Fruit fly (Drosophila melanogaster) whole organism, embryonic: ENCODE data around the gene CG9288.

Experiments used
- Atf-2 ChIP-seq: fragments of 200-800 bp; sonication (Bioruptor generic); optimal IDR thresholded peaks from 2 replicates; lab custom pipeline; 2016; ENCODE audit warnings: missing biosample characterization, missing genetic modification characterization
- Atf6 ChIP-seq: fragments of 200-800 bp; sonication (Bioruptor generic); IDR thresholded peaks from 2 replicates; pipeline ENCODE4 v1.3.6; 2022; ENCODE audit warnings: missing biosample characterization, missing genetic modification characterization
- Blimp-1 ChIP-seq: fragments of 200-800 bp; sonication (Bioruptor generic); optimal IDR thresholded peaks from 3 replicates; lab custom pipeline; 2018; ENCODE audit warnings: missing biosample characterization, missing genetic modification characterization, mild to moderate bottlenecking, moderate library complexity, missing genetic modification reagents
- BtbVII ChIP-seq: fragments of 200-800 bp; sonication (Bioruptor generic); optimal IDR thresholded peaks from 3 replicates; lab custom pipeline; 2017; ENCODE audit warnings: missing biosample characterization, mild to moderate bottlenecking, missing genetic modification characterization
- CG10209 ChIP-seq: fragments of 200-800 bp; sonication (Bioruptor generic); optimal IDR thresholded peaks from 3 replicates; lab custom pipeline; 2017; ENCODE audit warnings: missing biosample characterization, mild to moderate bottlenecking, missing genetic modification characterization, missing genetic modification reagents
- CG11093 ChIP-seq: fragments of 200-800 bp; sonication (Bioruptor generic); IDR thresholded peaks from 3 replicates; pipeline ENCODE4 v1.3.6; 2022; ENCODE audit warnings: missing biosample characterization, missing genetic modification characterization
- CG11696 ChIP-seq: fragments of 200-800 bp; sonication (Bioruptor generic); IDR thresholded peaks from 2 replicates; pipeline ENCODE4 v1.3.6; 2022; ENCODE audit warnings: missing biosample characterization, missing genetic modification characterization
- CG12155 ChIP-seq: fragments of 200-800 bp; sonication (Bioruptor generic); optimal IDR thresholded peaks from 3 replicates; lab custom pipeline; 2016; ENCODE audit warnings: missing biosample characterization, missing genetic modification characterization
- CG1233 ChIP-seq: fragments of 200-800 bp; sonication (Bioruptor generic); optimal IDR thresholded peaks from 4 replicates; lab custom pipeline; 2018; ENCODE audit warnings: missing biosample characterization, mild to moderate bottlenecking, missing genetic modification characterization
- CG12942 ChIP-seq: fragments of 200-800 bp; sonication (Bioruptor generic); optimal IDR thresholded peaks from 3 replicates; lab custom pipeline; 2016; ENCODE audit warnings: missing biosample characterization, missing genetic modification characterization
- CG15073 ChIP-seq: fragments of 200-800 bp; sonication (Bioruptor generic); optimal IDR thresholded peaks from 2 replicates; lab custom pipeline; 2016; ENCODE audit warnings: missing biosample characterization, missing genetic modification characterization
- CG1529 ChIP-seq: fragments of 200-800 bp; sonication (Bioruptor generic); optimal IDR thresholded peaks from 3 replicates; lab custom pipeline; 2018; ENCODE audit warnings: missing biosample characterization, missing genetic modification characterization
- CG17328 ChIP-seq: fragments of 200-800 bp; sonication (Bioruptor generic); IDR thresholded peaks from 2 replicates; pipeline ENCODE4 v1.3.6; 2022; ENCODE audit warnings: missing biosample characterization, missing genetic modification characterization
- CG18011 ChIP-seq: fragments of 200-800 bp; sonication (Bioruptor generic); optimal IDR thresholded peaks from 2 replicates; lab custom pipeline; 2017; ENCODE audit warnings: missing biosample characterization, missing genetic modification characterization, mild to moderate bottlenecking, moderate library complexity, missing genotype
- CG3065 ChIP-seq: fragments of 200-800 bp; sonication (Bioruptor generic); optimal IDR thresholded peaks from 2 replicates; lab custom pipeline; 2016; ENCODE audit warnings: missing biosample characterization, missing genetic modification characterization
- CG7372 ChIP-seq: fragments of 200-800 bp; sonication (Bioruptor generic); IDR thresholded peaks from 2 replicates; pipeline ENCODE4 v1.3.6; 2022; ENCODE audit warnings: missing biosample characterization, missing genetic modification characterization
- CG7556 ChIP-seq: fragments of 200-800 bp; sonication (Bioruptor generic); optimal IDR thresholded peaks from 2 replicates; lab custom pipeline; 2017; ENCODE audit warnings: missing biosample characterization, mild to moderate bottlenecking, missing genetic modification characterization
- CG7963 ChIP-seq: fragments of 200-800 bp; sonication (Bioruptor generic); IDR thresholded peaks from 3 replicates; pipeline ENCODE4 v1.3.6; 2022; ENCODE audit warnings: missing biosample characterization, missing genetic modification characterization; ENCODE audit not compliant: partially characterized antibody
- CG8290 ChIP-seq, 3 experiments: fragments of 200-800 bp; sonication (Bioruptor generic); optimal IDR thresholded peaks; 2 replicates each; lab custom pipeline; 2016 to 2019; ENCODE audit warnings: missing biosample characterization in 3 of 3, missing genetic modification characterization in 3 of 3, mild to moderate bottlenecking in 2 of 3, moderate library complexity in 1 of 3
- CG9215 ChIP-seq: fragments of 200-800 bp; sonication (Bioruptor generic); IDR thresholded peaks from 2 replicates; pipeline ENCODE4 v1.3.6; 2022; ENCODE audit warnings: missing biosample characterization, missing genetic modification characterization
- CG9437 ChIP-seq: fragments of 200-800 bp; sonication (Bioruptor generic); optimal IDR thresholded peaks from 2 replicates; lab custom pipeline; 2018; ENCODE audit warnings: missing biosample characterization, mild to moderate bottlenecking, missing genetic modification characterization
- CG9797 ChIP-seq: fragments of 200-800 bp; sonication (Bioruptor generic); optimal IDR thresholded peaks from 3 replicates; lab custom pipeline; 2018; ENCODE audit warnings: missing biosample characterization, mild to moderate bottlenecking, missing genetic modification characterization
- Dbx ChIP-seq: fragments of 200-800 bp; sonication (Bioruptor generic); IDR thresholded peaks from 3 replicates; pipeline ENCODE4 v1.3.6; 2022; ENCODE audit warnings: missing biosample characterization, missing genetic modification characterization
- Deaf1 ChIP-seq: fragments of 200-800 bp; optimal IDR thresholded peaks from 3 replicates; lab custom pipeline; 2019; ENCODE audit warnings: missing biosample characterization, mild to moderate bottlenecking, missing genetic modification characterization, moderate library complexity
- E2f2 ChIP-seq: fragments of 200-800 bp; sonication (Bioruptor generic); IDR thresholded peaks from 2 replicates; pipeline ENCODE4 v1.3.6; 2022; ENCODE audit warnings: missing biosample characterization, missing genetic modification characterization
- ERR ChIP-seq: fragments of 200-800 bp; sonication (Bioruptor generic); optimal IDR thresholded peaks from 2 replicates; lab custom pipeline; 2016; ENCODE audit warnings: missing biosample characterization, missing genetic modification characterization
- H15 ChIP-seq: fragments of 200-800 bp; sonication (Bioruptor generic); IDR thresholded peaks from 3 replicates; pipeline ENCODE4 v1.3.6; 2022; ENCODE audit warnings: missing biosample characterization, missing genetic modification characterization
- HLH54F ChIP-seq: fragments of 200-800 bp; sonication (Bioruptor generic); optimal IDR thresholded peaks from 3 replicates; lab custom pipeline; 2016; ENCODE audit warnings: missing biosample characterization, missing genetic modification characterization
- Hr3 ChIP-seq: fragments of 200-800 bp; sonication (Bioruptor generic); optimal IDR thresholded peaks from 3 replicates; lab custom pipeline; 2016; ENCODE audit warnings: missing biosample characterization, missing genetic modification characterization
- Kr ChIP-seq: fragments of 200-800 bp; sonication (Bioruptor generic); optimal IDR thresholded peaks from 2 replicates; lab custom pipeline; 2017; ENCODE audit warnings: missing biosample characterization, mild to moderate bottlenecking, missing genetic modification characterization
- Myb ChIP-seq: fragments of 200-800 bp; sonication (Bioruptor generic); optimal IDR thresholded peaks from 2 replicates; lab custom pipeline; 2016; ENCODE audit warnings: missing biosample characterization, missing genetic modification characterization
- Opbp ChIP-seq: fragments of 200-800 bp; sonication (Bioruptor generic); IDR thresholded peaks from 3 replicates; pipeline ENCODE4 v1.3.6; 2022; ENCODE audit warnings: missing biosample characterization, missing genetic modification characterization; ENCODE audit not compliant: partially characterized antibody
- Ptx1 ChIP-seq: fragments of 200-800 bp; sonication (Bioruptor generic); IDR thresholded peaks from 2 replicates; pipeline ENCODE4 v1.3.6; 2022; ENCODE audit warnings: missing biosample characterization, missing genetic modification characterization
- Scr ChIP-seq: fragments of 200-800 bp; sonication (Bioruptor generic); IDR thresholded peaks from 2 replicates; pipeline ENCODE4 v1.3.6; 2022; ENCODE audit warnings: missing biosample characterization, missing genetic modification characterization; ENCODE audit not compliant: partially characterized antibody
- Usf ChIP-seq: fragments of 200-800 bp; sonication (Bioruptor generic); optimal IDR thresholded peaks from 2 replicates; lab custom pipeline; 2017; ENCODE audit warnings: missing genotype, missing biosample characterization, missing genetic modification characterization
- Xbp1 ChIP-seq: fragments of 200-800 bp; sonication (Bioruptor generic); optimal IDR thresholded peaks from 3 replicates; lab custom pipeline; 2016; ENCODE audit warnings: missing biosample characterization, mild to moderate bottlenecking, missing genetic modification characterization
- amos ChIP-seq: fragments of 200-800 bp; sonication (Bioruptor generic); IDR thresholded peaks from 2 replicates; pipeline ENCODE4 v1.3.6; 2022; ENCODE audit warnings: missing biosample characterization, missing genetic modification characterization; ENCODE audit not compliant: partially characterized antibody
- ap ChIP-seq: fragments of 200-800 bp; sonication (Bioruptor generic); IDR thresholded peaks from 2 replicates; pipeline ENCODE4 v1.3.6; 2022; ENCODE audit warnings: missing biosample characterization, missing genetic modification characterization
- ara ChIP-seq: fragments of 200-800 bp; sonication (Bioruptor generic); IDR thresholded peaks from 2 replicates; pipeline ENCODE4 v1.3.6; 2022; ENCODE audit warnings: missing biosample characterization, missing genetic modification characterization
- corto ChIP-seq: fragments of 200-800 bp; sonication (Bioruptor generic); optimal IDR thresholded peaks from 2 replicates; lab custom pipeline; 2016; ENCODE audit warnings: missing biosample characterization, mild to moderate bottlenecking, missing genetic modification characterization, moderate library complexity
- dmrt99B ChIP-seq: fragments of 200-800 bp; sonication (Bioruptor generic); optimal IDR thresholded peaks from 2 replicates; lab custom pipeline; 2018; ENCODE audit warnings: missing biosample characterization, mild to moderate bottlenecking, missing genetic modification characterization, moderate library complexity
- dysf ChIP-seq: fragments of 200-800 bp; sonication (Bioruptor generic); IDR thresholded peaks from 3 replicates; pipeline ENCODE4 v1.3.6; 2022; ENCODE audit warnings: missing biosample characterization, missing genetic modification characterization
- ftz-f1 ChIP-seq: fragments of 200-800 bp; sonication (Bioruptor generic); optimal IDR thresholded peaks from 2 replicates; lab custom pipeline; 2016; ENCODE audit warnings: missing biosample characterization, missing genetic modification characterization
- nmo ChIP-seq: fragments of 200-800 bp; sonication (Bioruptor generic); optimal IDR thresholded peaks from 2 replicates; lab custom pipeline; 2018; ENCODE audit warnings: missing biosample characterization, mild to moderate bottlenecking, missing genetic modification characterization, moderate library complexity
- org-1 ChIP-seq: fragments of 200-800 bp; sonication (Bioruptor generic); optimal IDR thresholded peaks from 2 replicates; lab custom pipeline; 2017; ENCODE audit warnings: missing biosample characterization, missing genetic modification characterization
- pho ChIP-seq: fragments of 200-800 bp; sonication (Bioruptor generic); optimal IDR thresholded peaks from 2 replicates; lab custom pipeline; 2016; ENCODE audit warnings: missing biosample characterization, missing genetic modification characterization
- sisA ChIP-seq: fragments of 200-800 bp; sonication (Bioruptor generic); IDR thresholded peaks from 2 replicates; pipeline ENCODE4 v1.3.6; 2022; ENCODE audit warnings: missing biosample characterization, missing genetic modification characterization
- vfl ChIP-seq: fragments of 200-800 bp; sonication (Bioruptor generic); optimal IDR thresholded peaks from 2 replicates; lab custom pipeline; 2016; ENCODE audit warnings: missing biosample characterization, missing genetic modification characterization
- yki ChIP-seq: fragments of >200 bp; optimal IDR thresholded peaks from 3 replicates; lab custom pipeline; 2018
- zfh1 ChIP-seq: fragments of 200-800 bp; sonication (Bioruptor generic); IDR thresholded peaks from 3 replicates; pipeline ENCODE4 v1.3.6; 2022; ENCODE audit warnings: missing biosample characterization, missing genetic modification characterization
- zfh2 ChIP-seq: fragments of 200-800 bp; sonication (Bioruptor generic); optimal IDR thresholded peaks from 2 replicates; lab custom pipeline; 2016; ENCODE audit warnings: missing biosample characterization, missing genetic modification characterization

The CG9288 gene

dm6 chr3R:13800430-13800848, 21.0 kb downstream of the CG9288 start (continued):
- TF ChIP-seq dysf (GFP tag; lab: Robert Waterston, UW) (peak; percentile 95), Usf (GFP tag; lab: Kevin White, UChicago) (peak; percentile 36), E2f2 (GFP tag; lab: Robert Waterston, UW) (peak; percentile 81), ara (GFP tag; lab: Robert Waterston, UW) (peak; percentile 89), dmrt99B (tag; lab: Kevin White, UChicago) (peak; percentile 94), CG11696 (GFP tag; lab: Robert Waterston, UW) (peak; percentile 83), sisA (GFP tag; lab: Robert Waterston, UW) (peak; percentile 90), nmo (GFP tag; lab: Kevin White, UChicago) (peak; percentile 91), Ptx1 (GFP tag; lab: Robert Waterston, UW) (peak; percentile 94), ap (GFP tag; lab: Robert Waterston, UW) (peak; percentile 91), CG12942 (GFP tag; lab: Kevin White, UChicago) (peak; percentile 74), CG9797 (no peak), Dbx (peak; percentile 97), zfh2 (GFP tag; lab: Kevin White, UChicago) (peak; percentile 39), Atf6 (GFP tag; lab: Robert Waterston, UW) (peak; percentile 96), ERR (GFP tag; lab: Kevin White, UChicago) (no peak), CG9215 (GFP tag; lab: Robert Waterston, UW) (peak; percentile 90), org-1 (GFP tag; lab: Kevin White, UChicago) (peak; percentile 87), H15 (GFP tag; lab: Robert Waterston, UW) (peak; percentile 92), Xbp1 (GFP tag; lab: Kevin White, UChicago) (peak; percentile 83), BtbVII (GFP tag; lab: Kevin White, UChicago) (peak; percentile 94), CG1529 (GFP tag; lab: Kevin White, UChicago) (peak; percentile 83), pho (peak; percentile 54), corto (GFP tag; lab: Kevin White, UChicago) (no peak), CG10209 (GFP tag; lab: Kevin White, UChicago) (peak; percentile 91), CG7372 (peak; percentile 92), Atf-2 (GFP tag; lab: Kevin White, UChicago) (peak; percentile 13), Scr (GFP tag; lab: Robert Waterston, UW) (no peak), Opbp (GFP tag; lab: Robert Waterston, UW) (0 out of 3 replicates have a peak, but pooled peaks have one; percentile 38), amos (GFP tag; lab: Robert Waterston, UW) (no peak), CG7556 (GFP tag; lab: Kevin White, UChicago) (peak; percentile 95), Deaf1 (tag; lab: Kevin White, UChicago) (peak; percentile 32), CG18011 (GFP tag; lab: Kevin White, UChicago) (peak; percentile 63), Hr3 (GFP tag; lab: Kevin White, UChicago) (peak; percentile 87), Myb (GFP tag; lab: Kevin White, UChicago) (peak; percentile 35), CG11093 (GFP tag; lab: Robert Waterston, UW) (peak; percentile 86), vfl (peak; percentile 65), yki (no peak), CG3065 (GFP tag; lab: Kevin White, UChicago) (peak; percentile 45), Kr (GFP tag; lab: Kevin White, UChicago) (no peak), CG8290 (GFP tag; optimal IDR thresholded peaks at IDR 0.05; lab: Kevin White, UChicago) (peak; percentile 83), CG8290 (tag; optimal IDR thresholded peaks at IDR 0.05; lab: Kevin White, UChicago) (no peak), CG7963 (peak; percentile 42; the same call in 1 of the 3 replicates), HLH54F (peak; percentile 46), CG1233 (peak; percentile 87), CG17328 (GFP tag; lab: Robert Waterston, UW) (peak; percentile 94), CG15073 (peak; percentile 2), CG9437 (peak; percentile 79), CG12155 (peak; percentile 83), ftz-f1 (GFP tag; lab: Kevin White, UChicago) (no peak), Blimp-1 (GFP tag; lab: Kevin White, UChicago) (peak; percentile 88), zfh1 (peak; percentile 91)
